Fruit fly (Drosophila melanogaster) Kc167 (cell line): ENCODE measurements around the gene CG6928.

Experiments
- Myc ChIP-seq: fragments of >200 bp; optimal IDR thresholded peaks from 2 replicates; lab custom pipeline; 2017; ENCODE audit warnings: missing external identifiers
- Sin3A ChIP-seq: fragments of >200 bp; optimal IDR thresholded peaks from 2 replicates; lab custom pipeline; 2018; ENCODE audit warnings: missing external identifiers
- h ChIP-seq: fragments of >200 bp; optimal IDR thresholded peaks from 3 replicates; lab custom pipeline; 2018; ENCODE audit warnings: missing external identifiers
- insv ChIP-seq: fragments of >200 bp; optimal IDR thresholded peaks from 3 replicates; lab custom pipeline; 2018; ENCODE audit warnings: missing external identifiers
- psq ChIP-seq: fragments of >200 bp; optimal IDR thresholded peaks from 2 replicates; lab custom pipeline; 2017; ENCODE audit warnings: missing external identifiers
- ttk ChIP-seq: sonication (Bioruptor generic); optimal IDR thresholded peaks from 2 replicates; lab custom pipeline; 2017; ENCODE audit warnings: missing external identifiers

Gene CG6928

dm6 chr3L:12002321-12003248 is at the start of gene CG6928, which contains the start of gene Pop2:
TSS of gene CG6928 (plus strand) at chr3L:12003155.
TSS of gene Pop2 (minus strand) at chr3L:12002915.
- TF ChIP-seq h (lab: Kevin White, UChicago), result no peak

DNA sequence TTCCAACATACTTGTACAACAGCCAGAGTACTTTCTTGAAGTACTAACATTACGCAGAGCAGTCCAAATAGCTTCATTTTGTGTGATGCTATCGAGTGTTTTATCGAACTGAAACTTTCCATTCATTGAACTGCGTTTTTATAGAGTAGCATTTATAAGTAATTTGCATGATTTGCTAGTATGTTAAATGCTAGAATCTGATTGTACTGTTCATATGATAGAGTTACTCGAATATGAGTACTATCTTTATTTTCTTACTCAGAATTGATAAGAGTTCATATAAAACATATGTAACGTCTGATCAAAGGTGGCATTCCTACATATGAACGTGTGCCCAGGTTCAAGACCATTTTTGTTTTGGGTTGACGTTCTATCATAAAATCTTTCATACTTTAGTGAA is 49.7 kb upstream of the CG6928 start, which contains the start of gene obst-G:
TSS of gene obst-G (minus strand) at position 101 of the 400 bp plus-strand sequence.
- TF ChIP-seq h (lab: Kevin White, UChicago) (no peak), ttk (lab: Kevin White, UChicago) (no peak), Myc (lab: Kevin White, UChicago) (no peak), Sin3A (lab: Kevin White, UChicago) (no peak), psq (lab: Kevin White, UChicago) (no peak), insv (lab: Kevin White, UChicago) (no peak)

DNA sequence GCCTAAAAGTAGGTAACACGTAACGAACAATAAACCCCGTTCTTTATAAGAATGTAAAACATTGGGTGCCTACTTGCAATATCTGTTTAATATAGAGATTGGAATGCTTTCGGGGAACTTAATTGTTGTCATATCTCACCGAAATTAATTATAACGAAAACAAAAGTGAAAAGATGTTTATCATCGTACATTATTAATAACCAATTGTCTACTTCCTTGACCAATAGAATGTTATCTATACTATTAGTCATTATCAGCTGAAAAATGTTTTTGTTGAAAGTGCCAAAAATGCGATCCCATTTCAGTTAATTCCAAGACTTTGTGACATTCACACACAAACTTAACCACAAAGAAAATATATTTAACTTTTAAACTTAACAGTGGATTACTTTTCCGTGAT is 49.2 kb upstream of the CG6928 start, which contains the start of gene CG7248:
TSS of gene CG7248 (plus strand) at position 301 of the 400 bp plus-strand sequence.
- TF ChIP-seq insv (lab: Kevin White, UChicago) (no peak), ttk (lab: Kevin White, UChicago) (no peak), h (lab: Kevin White, UChicago) (no peak), Myc (lab: Kevin White, UChicago) (no peak), psq (lab: Kevin White, UChicago) (no peak), Sin3A (lab: Kevin White, UChicago) (no peak)

DNA sequence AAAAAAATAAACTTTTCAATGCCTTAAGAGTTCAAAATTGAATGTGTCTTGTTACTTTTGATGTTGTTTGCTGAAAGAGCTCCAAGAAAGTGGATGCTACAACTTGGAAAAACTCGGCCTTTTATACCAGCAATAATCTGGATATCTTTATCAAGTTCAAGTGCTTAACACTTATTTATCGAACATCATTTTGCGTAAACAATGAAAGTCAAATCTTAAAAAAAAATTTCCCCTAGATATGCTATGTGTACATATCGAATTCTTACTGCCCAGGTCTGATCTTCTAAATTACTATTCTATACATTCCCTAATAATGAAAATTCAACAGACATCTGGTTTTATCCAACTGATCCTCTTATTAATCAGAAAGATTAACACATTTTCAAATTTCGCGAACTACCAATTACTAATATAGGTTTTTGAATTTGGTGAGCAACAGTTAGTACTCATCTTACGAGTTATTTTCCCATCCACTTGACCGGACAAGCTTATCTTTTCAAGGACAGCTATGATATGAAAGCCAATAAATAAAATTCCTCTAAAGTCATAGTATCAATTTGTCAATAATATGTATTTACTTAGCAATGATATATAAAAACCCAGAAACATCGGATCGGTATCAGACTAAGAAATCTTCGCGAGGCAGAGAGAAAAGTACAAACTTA is 45.2 kb upstream of the CG6928 start, which contains the start of the genes CG11570 and CG43294:
TSS of gene CG11570 (minus strand) at position 101 of the 665 bp plus-strand sequence.
TSS of gene CG43294 (plus strand) at position 615 of the 665 bp plus-strand sequence.
- no peak for TF ChIP-seq ttk (lab: Kevin White, UChicago)
- TF ChIP-seq Sin3A (lab: Kevin White, UChicago), result no peak
- no peak for TF ChIP-seq psq (lab: Kevin White, UChicago)
- TF ChIP-seq Myc (lab: Kevin White, UChicago), result no peak
- TF ChIP-seq insv (lab: Kevin White, UChicago), result no peak
- no peak for TF ChIP-seq h (lab: Kevin White, UChicago)

DNA sequence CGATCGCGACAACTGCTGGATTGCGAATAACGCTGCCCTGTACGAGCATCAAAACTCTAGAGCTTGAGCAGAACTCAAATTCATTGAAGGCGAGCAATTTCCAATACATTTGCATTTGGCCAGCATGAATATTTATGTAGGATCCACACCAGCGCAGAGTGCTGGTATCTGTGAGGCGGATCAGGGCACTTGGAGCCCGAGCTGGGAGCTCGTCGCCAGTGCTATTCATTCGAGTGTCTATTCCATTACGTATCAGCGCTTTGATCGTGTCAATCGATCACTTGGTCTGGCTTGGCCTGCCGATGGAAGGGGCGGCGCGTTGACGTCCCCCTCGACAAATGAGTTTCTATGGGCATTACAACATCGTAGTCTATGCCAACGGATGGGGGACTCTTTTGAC is 36.9 kb upstream of the CG6928 start, which contains the start of gene prc:
TSS of gene prc (minus strand) at position 28 of the 400 bp plus-strand sequence.
- TF ChIP-seq insv (lab: Kevin White, UChicago), result no peak
- no peak for TF ChIP-seq Sin3A (lab: Kevin White, UChicago)
- no peak for TF ChIP-seq ttk (lab: Kevin White, UChicago)
- TF ChIP-seq h (lab: Kevin White, UChicago), result no peak
- no peak for TF ChIP-seq psq (lab: Kevin White, UChicago)
- TF ChIP-seq Myc (lab: Kevin White, UChicago), result no peak

- no peak for TF ChIP-seq ttk (lab: Kevin White, UChicago)
- TF ChIP-seq insv (lab: Kevin White, UChicago), result no peak
- no peak for TF ChIP-seq psq (lab: Kevin White, UChicago)
- no peak for TF ChIP-seq h (lab: Kevin White, UChicago)
- no peak for TF ChIP-seq Sin3A (lab: Kevin White, UChicago)
- no peak for TF ChIP-seq Myc (lab: Kevin White, UChicago)
Measured at dm6 chr3L:11972879-11973278, 30.1 kb upstream of the CG6928 start, which contains the start of gene Muc68E. TSS of gene Muc68E (minus strand) at chr3L:11972979.

DNA sequence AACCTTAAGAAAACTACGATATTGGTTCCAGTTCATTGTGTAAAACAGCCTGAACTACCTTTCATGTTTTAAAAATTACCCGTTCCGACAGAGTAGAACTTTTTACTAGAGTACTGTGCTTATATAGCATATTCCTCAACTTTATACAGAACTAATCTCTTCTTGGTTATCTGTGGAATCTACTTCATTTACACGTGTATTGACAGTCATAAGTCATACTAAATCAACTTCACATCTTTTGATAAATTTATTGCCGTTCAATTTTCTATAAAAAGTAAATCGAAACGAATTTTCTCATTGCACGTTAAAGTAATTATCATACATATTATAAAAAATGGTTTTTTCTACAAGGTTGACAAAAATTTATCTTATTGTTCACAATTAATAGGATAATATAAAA is 29.3 kb upstream of the CG6928 start, which contains the start of gene CG42397:
TSS of gene CG42397 (minus strand) at position 101 of the 400 bp plus-strand sequence.
- no peak for TF ChIP-seq psq (lab: Kevin White, UChicago)
- no peak for TF ChIP-seq h (lab: Kevin White, UChicago)
- no peak for TF ChIP-seq Sin3A (lab: Kevin White, UChicago)
- no peak for TF ChIP-seq Myc (lab: Kevin White, UChicago)
- TF ChIP-seq ttk (lab: Kevin White, UChicago), result no peak
- no peak for TF ChIP-seq insv (lab: Kevin White, UChicago)

- no peak for TF ChIP-seq ttk (lab: Kevin White, UChicago)
- TF ChIP-seq Sin3A (lab: Kevin White, UChicago), result no peak
- TF ChIP-seq h (lab: Kevin White, UChicago), result no peak
- no peak for TF ChIP-seq Myc (lab: Kevin White, UChicago)
- TF ChIP-seq insv (lab: Kevin White, UChicago), result no peak
- TF ChIP-seq psq (lab: Kevin White, UChicago), result no peak
Measured at dm6 chr3L:11974605-11975004, 28.4 kb upstream of the CG6928 start, which contains the start of gene CG14125. TSS of gene CG14125 (plus strand) at chr3L:11974905.

dm6 chr3L:11975811-11976210 is 27.1 kb upstream of the CG6928 start, which contains the start of gene CG43896:
TSS of gene CG43896 (plus strand) at chr3L:11976111.
- TF ChIP-seq psq (lab: Kevin White, UChicago), result no peak
- TF ChIP-seq insv (lab: Kevin White, UChicago), result no peak
- TF ChIP-seq Sin3A (lab: Kevin White, UChicago), result no peak
- no peak for TF ChIP-seq Myc (lab: Kevin White, UChicago)
- TF ChIP-seq ttk (lab: Kevin White, UChicago), result no peak
- TF ChIP-seq h (lab: Kevin White, UChicago), result no peak

DNA sequence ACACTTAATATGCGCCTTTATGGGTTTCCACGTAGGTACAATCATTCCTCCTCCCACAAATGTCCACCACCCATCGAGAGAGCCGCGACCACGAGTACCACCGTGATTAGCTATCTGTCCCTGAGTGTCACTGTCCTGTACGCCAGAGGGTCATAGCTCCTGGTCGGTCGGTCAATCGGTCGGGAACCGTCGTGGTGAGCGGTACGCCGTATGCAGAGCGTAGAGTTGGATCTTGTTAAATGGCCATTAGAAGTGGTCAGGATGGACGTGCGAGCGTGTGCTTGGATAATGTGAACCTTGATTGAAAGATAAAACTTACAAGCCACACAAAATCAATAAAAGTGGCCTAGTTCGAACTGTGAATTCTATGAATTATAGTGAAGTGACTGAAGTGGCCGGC is 18.3 kb upstream of the CG6928 start, which contains the start of gene CG6938:
TSS of gene CG6938 (plus strand) at position 301 of the 400 bp plus-strand sequence.
- TF ChIP-seq Sin3A (lab: Kevin White, UChicago), result no peak
- TF ChIP-seq h (lab: Kevin White, UChicago), result no peak
- no peak for TF ChIP-seq psq (lab: Kevin White, UChicago)
- no peak for TF ChIP-seq ttk (lab: Kevin White, UChicago)
- no peak for TF ChIP-seq Myc (lab: Kevin White, UChicago)
- no peak for TF ChIP-seq insv (lab: Kevin White, UChicago)
